Worm (Caenorhabditis elegans): Measurements from ENCODE around the gene nex-2.

- TF ChIP-seq rpc-1 (optimal IDR thresholded peaks at IDR 0.05) = no peak
- no peak for TF ChIP-seq rpc-1 (tag; optimal IDR thresholded peaks at IDR 0.05)
- TF ChIP-seq F23B12.7 (tag; optimal IDR thresholded peaks at IDR 0.05; ENCODE audit: insufficient read depth) = no peak
- no peak for TF ChIP-seq Y53F4B.3 (GFP tag; IDR thresholded peaks at IDR 0.05)
- TF ChIP-seq B0261.1 (tag; optimal IDR thresholded peaks at IDR 0.05) = no peak
- no peak for TF ChIP-seq unc-62 (GFP tag; optimal IDR thresholded peaks at IDR 0.05)
- no peak for TF ChIP-seq mel-28 (tag; optimal IDR thresholded peaks at IDR 0.05; ENCODE audit: borderline replicate concordance)
- TF ChIP-seq let-526 (GFP tag; IDR thresholded peaks at IDR 0.05) = no peak
- no peak for TF ChIP-seq aptf-3 (GFP tag; IDR thresholded peaks at IDR 0.05)
- no peak for TF ChIP-seq pha-4 (tag; optimal IDR thresholded peaks at IDR 0.05)
- TF ChIP-seq snpc-1.1 (tag; optimal IDR thresholded peaks at IDR 0.05; ENCODE audit: insufficient read depth) = no peak
- no peak for TF ChIP-seq athp-1 (tag; optimal IDR thresholded peaks at IDR 0.05)
These were observed 43.6 kb upstream of the nex-2 start for ce11 chrIII:10373845-10374244.

Data from whole organism, young adult.